Worm (Caenorhabditis elegans) whole organism, young adult: ENCODE measurements around the gene mgl-1.

Experiments used
- C17E4.6 ChIP-seq: fragments of 200-800 bp; sonication (Bioruptor generic); IDR thresholded peaks from 2 replicates; pipeline ENCODE4 v1.3.6; 2022; ENCODE audit warnings: missing genetic modification reagents, missing genetic modification characterization, missing compliant biosample characterization
- F33H1.4 ChIP-seq: fragments of 200-800 bp; sonication (Bioruptor generic); IDR thresholded peaks from 2 replicates; pipeline ENCODE4 v1.3.6; 2022; ENCODE audit warnings: missing genetic modification reagents, missing genetic modification characterization, missing compliant biosample characterization
- aptf-2 ChIP-seq: fragments of 200-800 bp; sonication (Bioruptor generic); conservative IDR thresholded peaks from 2 replicates; pipeline ENCODE4 v1.3.6; 2022; ENCODE audit warnings: missing genetic modification reagents, missing genetic modification characterization, missing compliant biosample characterization
- cebp-2 ChIP-seq: fragments of 200-800 bp; sonication (Bioruptor generic); IDR thresholded peaks from 2 replicates; pipeline ENCODE4 v1.3.6; 2022; ENCODE audit warnings: missing genetic modification characterization, missing compliant biosample characterization
- fkh-3 ChIP-seq: sonication (generic microtip); optimal IDR thresholded peaks from 2 replicates; lab custom pipeline; 2016; ENCODE audit warnings: mild to moderate bottlenecking, missing genetic modification characterization, missing compliant biosample characterization
- nfya-1 ChIP-seq: sonication (generic microtip); optimal IDR thresholded peaks from 2 replicates; lab custom pipeline; 2017; ENCODE audit warnings: antibody characterized with exemption, missing compliant biosample characterization, missing genetic modification characterization, borderline replicate concordance; ENCODE audit not compliant: insufficient read depth
- snpc-4 ChIP-seq, 5 experiments: fragments of 150-350 bp in 1 of 5; sonication (generic microtip) in 4 of 5; optimal IDR thresholded peaks; 2 replicates each; lab custom pipeline; 2014 to 2018; ENCODE audit warnings: missing genetic modification characterization in 5 of 5, missing biosample characterization in 3 of 5, antibody characterized with exemption in 2 of 5, mild to moderate bottlenecking in 2 of 5, missing compliant biosample characterization in 2 of 5, missing genotype in 2 of 5, moderate library complexity in 2 of 5, missing genetic modification reagents in 1 of 5

DNA sequence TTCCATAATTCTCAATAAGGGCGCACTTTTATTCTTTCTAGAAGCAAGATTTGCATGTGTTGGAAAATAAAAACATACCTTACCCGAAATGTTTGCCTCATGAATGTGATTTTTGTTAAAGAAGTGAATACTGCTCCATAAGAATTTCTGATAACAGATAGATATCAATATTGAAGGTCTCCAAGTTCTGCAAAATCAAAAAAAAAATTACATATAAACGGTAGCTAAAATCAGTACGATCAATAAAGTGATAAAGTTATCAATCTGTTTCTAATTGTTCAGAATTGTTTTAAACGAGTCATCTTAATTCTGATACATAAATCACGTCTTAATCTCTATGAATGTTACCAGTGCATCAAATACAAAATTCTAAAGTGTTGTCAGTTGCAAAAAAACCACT lies at the start of gene mgl-1:
- no peak for TF ChIP-seq snpc-4 (GFP tag; optimal IDR thresholded peaks at IDR 0.05; lab: Kevin White, UChicago)
- TF ChIP-seq snpc-4 (tag; optimal IDR thresholded peaks at IDR 0.05; lab: Kevin White, UChicago): no peak
- no peak for TF ChIP-seq C17E4.6
- TF ChIP-seq fkh-3 (tag; lab: Kevin White, UChicago): no peak
- no peak for TF ChIP-seq cebp-2 (GFP tag; lab: Robert Waterston, UW)
- TF ChIP-seq F33H1.4 (GFP tag; lab: Robert Waterston, UW): no peak
- TF ChIP-seq nfya-1: no peak
- TF ChIP-seq aptf-2: no peak
